Fruit fly (Drosophila melanogaster) whole organism, wandering third instar larva: Measurements from ENCODE around the gene Syx5.

Source experiments
- Abd-B ChIP-seq: fragments of >200 bp; optimal IDR thresholded peaks from 2 replicates; lab custom pipeline; 2017; ENCODE audit warnings: missing biosample characterization, missing genetic modification characterization
- CG32264 ChIP-seq: fragments of 200-800 bp; sonication (Bioruptor generic); optimal IDR thresholded peaks from 2 replicates; lab custom pipeline; 2016; ENCODE audit warnings: missing biosample characterization, missing genetic modification characterization
- CG9705 ChIP-seq: fragments of 200-800 bp; sonication (Bioruptor generic); optimal IDR thresholded peaks from 2 replicates; lab custom pipeline; 2018; ENCODE audit warnings: missing biosample characterization, mild to moderate bottlenecking, missing genetic modification characterization
- CrebA ChIP-seq: fragments of 200-800 bp; sonication (Bioruptor generic); optimal IDR thresholded peaks from 2 replicates; lab custom pipeline; 2016; ENCODE audit warnings: missing biosample characterization, mild to moderate bottlenecking, missing genetic modification characterization, borderline replicate concordance
- Dfd ChIP-seq: fragments of >200 bp; optimal IDR thresholded peaks from 2 replicates; lab custom pipeline; 2017; ENCODE audit warnings: missing biosample characterization, missing genetic modification characterization
- Dif ChIP-seq: fragments of 200-275, 200-300 bp; sonication (Bioruptor generic); optimal IDR thresholded peaks from 2 replicates; lab custom pipeline; 2018; ENCODE audit warnings: missing biosample characterization, missing genetic modification characterization; ENCODE audit not compliant: partially characterized antibody
- GATAd ChIP-seq: sonication (Bioruptor generic); optimal IDR thresholded peaks from 2 replicates; lab custom pipeline; 2016; ENCODE audit warnings: missing biosample characterization, missing genetic modification characterization
- HLH106 ChIP-seq: fragments of 200-800 bp; optimal IDR thresholded peaks from 3 replicates; lab custom pipeline; 2019; ENCODE audit warnings: missing biosample characterization, mild to moderate bottlenecking, missing genetic modification characterization, moderate library complexity
- Hnf4 ChIP-seq: fragments of 200-800 bp; sonication (Bioruptor generic); optimal IDR thresholded peaks from 2 replicates; lab custom pipeline; 2016; ENCODE audit warnings: missing biosample characterization, mild to moderate bottlenecking, missing genetic modification characterization
- Hr78 ChIP-seq: fragments of >200 bp; optimal IDR thresholded peaks from 2 replicates; lab custom pipeline; 2017; ENCODE audit warnings: missing biosample characterization, missing genetic modification characterization
- Hr83 ChIP-seq: fragments of 200-300 bp; sonication (Bioruptor generic); optimal IDR thresholded peaks from 2 replicates; lab custom pipeline; 2016; ENCODE audit warnings: missing biosample characterization, mild to moderate bottlenecking, missing genetic modification characterization, moderate library complexity; ENCODE audit not compliant: poor library complexity, severe bottlenecking
- Jra ChIP-seq: sonication (Bioruptor generic); optimal IDR thresholded peaks from 2 replicates; lab custom pipeline; 2016; ENCODE audit warnings: missing biosample characterization, missing genetic modification characterization
- Mio ChIP-seq: sonication (Bioruptor generic); optimal IDR thresholded peaks from 2 replicates; lab custom pipeline; 2016; ENCODE audit warnings: missing biosample characterization, missing genetic modification characterization
- Myc ChIP-seq: fragments of >200 bp; optimal IDR thresholded peaks from 2 replicates; lab custom pipeline; 2017
- N ChIP-seq: fragments of >200 bp; optimal IDR thresholded peaks from 2 replicates; lab custom pipeline; 2018; ENCODE audit warnings: missing biosample characterization, missing external identifiers, missing genetic modification characterization
- OdsH ChIP-seq: fragments of 200-800 bp; sonication (Bioruptor generic); optimal IDR thresholded peaks from 2 replicates; lab custom pipeline; 2016; ENCODE audit warnings: missing biosample characterization, mild to moderate bottlenecking, missing genetic modification characterization
- Rel ChIP-seq, 2 experiments: fragments of 200-800 bp; sonication (Bioruptor generic) in 1 of 2; optimal IDR thresholded peaks; 2 replicates in 1 of 2; 3 replicates in 1 of 2; lab custom pipeline; 2016 to 2019; ENCODE audit warnings: mild to moderate bottlenecking in 2 of 2, missing biosample characterization in 2 of 2, missing genetic modification characterization in 2 of 2, moderate library complexity in 1 of 2
- Sp1 ChIP-seq: fragments of 200-800 bp; sonication (Bioruptor generic); optimal IDR thresholded peaks from 3 replicates; lab custom pipeline; 2019; ENCODE audit warnings: missing biosample characterization, mild to moderate bottlenecking, missing genetic modification characterization, moderate library complexity
- Vsx2 ChIP-seq: fragments of 200-300, 225-300 bp; sonication (Bioruptor generic); optimal IDR thresholded peaks from 2 replicates; lab custom pipeline; 2018; ENCODE audit warnings: missing biosample characterization, missing genetic modification characterization; ENCODE audit not compliant: partially characterized antibody
- br ChIP-seq: fragments of 200-800 bp; sonication (Bioruptor generic); optimal IDR thresholded peaks from 2 replicates; lab custom pipeline; 2016; ENCODE audit warnings: missing biosample characterization, missing genetic modification characterization
- brk ChIP-seq: fragments of 200-800 bp; sonication (Bioruptor generic); optimal IDR thresholded peaks from 2 replicates; lab custom pipeline; 2016; ENCODE audit warnings: missing biosample characterization, mild to moderate bottlenecking, missing genetic modification characterization
- dl ChIP-seq, 2 experiments: fragments of 175-275, 200-275 bp in 1 of 2; fragments of 200-275 bp in 1 of 2; sonication (Bioruptor generic); optimal IDR thresholded peaks; lab custom pipeline; 2018; ENCODE audit warnings: mild to moderate bottlenecking in 2 of 2, missing biosample characterization in 2 of 2, missing genetic modification characterization in 2 of 2, moderate library complexity in 2 of 2; ENCODE audit not compliant: partially characterized antibody in 2 of 2, insufficient read depth in 1 of 2
- dmrt93B ChIP-seq: fragments of 200-800 bp; sonication (Bioruptor generic); optimal IDR thresholded peaks from 2 replicates; lab custom pipeline; 2018; ENCODE audit warnings: missing biosample characterization, mild to moderate bottlenecking, missing genetic modification characterization
- dsf ChIP-seq: sonication (Bioruptor generic); optimal IDR thresholded peaks from 2 replicates; lab custom pipeline; 2016; ENCODE audit warnings: missing biosample characterization, missing genetic modification characterization, borderline replicate concordance
- ey ChIP-seq: fragments of 200-800 bp; sonication (Bioruptor generic); optimal IDR thresholded peaks from 2 replicates; lab custom pipeline; 2016; ENCODE audit warnings: missing biosample characterization, missing genetic modification characterization
- foxo ChIP-seq, 2 experiments: fragments of 200-800 bp; sonication (Bioruptor generic); optimal IDR thresholded peaks; 2 replicates in 1 of 2; 3 replicates in 1 of 2; lab custom pipeline; 2016 to 2017; ENCODE audit warnings: missing biosample characterization in 2 of 2, missing genetic modification characterization in 2 of 2
- fru ChIP-seq: fragments of 200-800 bp; sonication (Bioruptor generic); optimal IDR thresholded peaks from 3 replicates; lab custom pipeline; 2016; ENCODE audit warnings: missing biosample characterization, mild to moderate bottlenecking, missing genetic modification characterization
- h ChIP-seq: fragments of 200-800 bp; sonication (Bioruptor generic); optimal IDR thresholded peaks from 3 replicates; lab custom pipeline; 2016; ENCODE audit warnings: missing biosample characterization, mild to moderate bottlenecking, missing genetic modification characterization
- jim ChIP-seq: fragments of 175-275, 200-325 bp; sonication (Bioruptor generic); optimal IDR thresholded peaks from 2 replicates; lab custom pipeline; 2016; ENCODE audit warnings: missing biosample characterization, mild to moderate bottlenecking, missing genetic modification characterization
- lola ChIP-seq: fragments of >200 bp; optimal IDR thresholded peaks from 2 replicates; lab custom pipeline; 2017; ENCODE audit warnings: missing biosample characterization, missing genetic modification characterization
- pan ChIP-seq: fragments of >200 bp; optimal IDR thresholded peaks from 2 replicates; lab custom pipeline; 2017
- psq ChIP-seq: fragments of 200-800 bp; sonication (Bioruptor generic); optimal IDR thresholded peaks from 3 replicates; lab custom pipeline; 2017; ENCODE audit warnings: missing biosample characterization, mild to moderate bottlenecking, missing genetic modification characterization, moderate library complexity
- rgr ChIP-seq: fragments of 200-800 bp; sonication (Bioruptor generic); optimal IDR thresholded peaks from 3 replicates; lab custom pipeline; 2016; ENCODE audit warnings: missing biosample characterization, mild to moderate bottlenecking, missing genetic modification characterization
- sage ChIP-seq: fragments of 200-800 bp; sonication (Bioruptor generic); optimal IDR thresholded peaks from 2 replicates; lab custom pipeline; 2016; ENCODE audit warnings: missing biosample characterization, mild to moderate bottlenecking, missing genetic modification characterization
- sv ChIP-seq: fragments of 200-800 bp; sonication (Bioruptor generic); optimal IDR thresholded peaks from 3 replicates; lab custom pipeline; 2016; ENCODE audit warnings: missing biosample characterization, missing genetic modification characterization
- tai ChIP-seq: sonication (Bioruptor generic); optimal IDR thresholded peaks from 2 replicates; lab custom pipeline; 2016; ENCODE audit warnings: missing biosample characterization, missing genetic modification characterization
- usp ChIP-seq: fragments of >200 bp; optimal IDR thresholded peaks from 2 replicates; lab custom pipeline; 2017; ENCODE audit warnings: missing biosample characterization, missing genetic modification characterization
- woc ChIP-seq: sonication (Bioruptor generic); optimal IDR thresholded peaks from 2 replicates; lab custom pipeline; 2016; ENCODE audit warnings: missing biosample characterization, mild to moderate bottlenecking, missing genetic modification characterization

Syx5 gene

dm6 chr2L:16282856-16283255 is 24.3 kb upstream of the Syx5 start:
- TF ChIP-seq dl (GFP tag; optimal IDR thresholded peaks at IDR 0.05; lab: Kevin White, UChicago; ENCODE audit: insufficient read depth in 1 of 2, partially characterized antibody in 2 of 2), result no peak
- TF ChIP-seq Abd-B (GFP tag; lab: Kevin White, UChicago), result no peak
- TF ChIP-seq Mio (GFP tag; lab: Kevin White, UChicago), result no peak
- TF ChIP-seq lola (GFP tag; lab: Kevin White, UChicago), result no peak
- TF ChIP-seq OdsH, result no peak
- TF ChIP-seq jim, result no peak
- TF ChIP-seq Hnf4 (GFP tag; lab: Kevin White, UChicago), result no peak
- TF ChIP-seq, all 38 proteins: peak for 0

- TF ChIP-seq psq (GFP tag; lab: Kevin White, UChicago), result peak; percentile 67
- TF ChIP-seq brk, result peak; percentile 80
- TF ChIP-seq OdsH, result peak; percentile 54
- peak; percentile 49 to 63 for TF ChIP-seq foxo (GFP tag; optimal IDR thresholded peaks at IDR 0.05; lab: Kevin White, UChicago)
- peak; percentile 69 for TF ChIP-seq rgr
- TF ChIP-seq GATAd (GFP tag; lab: Kevin White, UChicago), result no peak
- TF ChIP-seq Jra (GFP tag; lab: Kevin White, UChicago), result no peak
- no peak for TF ChIP-seq dsf
- TF ChIP-seq Hr78, result no peak
- no peak for TF ChIP-seq Mio (GFP tag; lab: Kevin White, UChicago)
- TF ChIP-seq N (GFP tag; lab: Kevin White, UChicago), result peak; percentile 33
- TF ChIP-seq ey (GFP tag; lab: Kevin White, UChicago), result peak; percentile 68
- no peak for TF ChIP-seq tai
- peak; percentile 59 for TF ChIP-seq jim
- no peak for TF ChIP-seq usp (GFP tag; lab: Kevin White, UChicago)
- TF ChIP-seq Vsx2 (GFP tag; lab: Kevin White, UChicago), result peak; percentile 56
- TF ChIP-seq Hnf4 (GFP tag; lab: Kevin White, UChicago), result peak; percentile 67
- TF ChIP-seq h (GFP tag; lab: Kevin White, UChicago), result peak; percentile 75
- peak; percentile 64 for TF ChIP-seq Sp1 (GFP tag; lab: Kevin White, UChicago)
- TF ChIP-seq woc (GFP tag; lab: Kevin White, UChicago), result peak; percentile 36
- peak; percentile 54 to 57 for TF ChIP-seq dl (GFP tag; optimal IDR thresholded peaks at IDR 0.05; lab: Kevin White, UChicago; ENCODE audit: insufficient read depth in 1 of 2, partially characterized antibody in 2 of 2)
- TF ChIP-seq Dif (GFP tag; lab: Kevin White, UChicago), result peak; percentile 90
- TF ChIP-seq Dfd (GFP tag; lab: Kevin White, UChicago), result no peak
- peak; percentile 82 for TF ChIP-seq CrebA (GFP tag; lab: Kevin White, UChicago)
- TF ChIP-seq br (GFP tag; lab: Kevin White, UChicago), result peak; percentile 69
- TF ChIP-seq dmrt93B (GFP tag; lab: Kevin White, UChicago), result peak; percentile 54
- peak; percentile 57 for TF ChIP-seq CG9705 (GFP tag; lab: Kevin White, UChicago)
- peak; percentile 84 for TF ChIP-seq Rel (GFP tag; optimal IDR thresholded peaks at IDR 0.05; lab: Kevin White, UChicago)
- peak; percentile 70 for TF ChIP-seq Rel (tag; optimal IDR thresholded peaks at IDR 0.05; lab: Kevin White, UChicago)
- no peak for TF ChIP-seq sv
- peak; percentile 50 for TF ChIP-seq fru (GFP tag; lab: Kevin White, UChicago)
- peak; percentile 61 for TF ChIP-seq Hr83 (GFP tag; lab: Kevin White, UChicago)
- TF ChIP-seq sage, result peak; percentile 75
- TF ChIP-seq Myc (lab: Kevin White, UChicago), result peak; percentile 32
- TF ChIP-seq HLH106, result peak; percentile 62
- TF ChIP-seq CG32264, result no peak
- no peak for TF ChIP-seq lola (GFP tag; lab: Kevin White, UChicago)
- TF ChIP-seq pan (lab: Kevin White, UChicago), result no peak
- peak; percentile 55 for TF ChIP-seq Abd-B (GFP tag; lab: Kevin White, UChicago)
Measured at dm6 chr2L:16284306-16285299, 22.5 kb upstream of the Syx5 start.
